Fruit fly (Drosophila melanogaster) whole organism, embryonic: ENCODE results near the gene Sgt1.
A peak's percentile ranks its signal among the peaks of the same experiment; 100 is the strongest.

Experiments used
- Aef1 ChIP-seq: fragments of 200-800 bp; sonication (Bioruptor generic); IDR thresholded peaks from 3 replicates; pipeline ENCODE4 v1.3.6; 2022; ENCODE audit warnings: missing biosample characterization, missing genetic modification characterization
- CG10147 ChIP-seq: fragments of 200-800 bp; sonication (Bioruptor generic); optimal IDR thresholded peaks from 2 replicates; lab custom pipeline; 2019; ENCODE audit warnings: missing biosample characterization, mild to moderate bottlenecking, missing genetic modification characterization, moderate library complexity
- CG10366 ChIP-seq: fragments of 200-800 bp; sonication (Bioruptor generic); IDR thresholded peaks from 2 replicates; pipeline ENCODE4 v1.3.6; 2022; ENCODE audit warnings: missing biosample characterization, missing genetic modification characterization
- CG10462 ChIP-seq: fragments of 200-800 bp; sonication (Bioruptor generic); optimal IDR thresholded peaks from 2 replicates; lab custom pipeline; 2016; ENCODE audit warnings: missing biosample characterization, missing genetic modification characterization
- CG11093 ChIP-seq: fragments of 200-800 bp; sonication (Bioruptor generic); IDR thresholded peaks from 3 replicates; pipeline ENCODE4 v1.3.6; 2022; ENCODE audit warnings: missing biosample characterization, missing genetic modification characterization
- CG11247 ChIP-seq: fragments of 200-800 bp; sonication (Bioruptor generic); IDR thresholded peaks from 2 replicates; pipeline ENCODE4 v1.3.6; 2022; ENCODE audit warnings: missing biosample characterization, missing genetic modification characterization
- CG14050 ChIP-seq: fragments of 200-800 bp; sonication (Bioruptor generic); IDR thresholded peaks from 3 replicates; pipeline ENCODE4 v1.3.6; 2022; ENCODE audit warnings: missing biosample characterization, missing genetic modification characterization
- CG18619 ChIP-seq: fragments of 200-800 bp; sonication (Bioruptor generic); optimal IDR thresholded peaks from 3 replicates; lab custom pipeline; 2017; ENCODE audit warnings: missing biosample characterization, mild to moderate bottlenecking, missing genetic modification characterization
- CG31224 ChIP-seq: fragments of 200-800 bp; sonication (Bioruptor generic); IDR thresholded peaks from 2 replicates; pipeline ENCODE4 v1.3.6; 2022; ENCODE audit warnings: missing biosample characterization, missing genetic modification characterization
- CG32772 ChIP-seq: fragments of 200-800 bp; sonication (Bioruptor generic); IDR thresholded peaks from 2 replicates; pipeline ENCODE4 v1.3.6; 2022; ENCODE audit warnings: missing biosample characterization, missing genetic modification characterization
- CG33557 ChIP-seq: fragments of 200-800 bp; sonication (Bioruptor generic); optimal IDR thresholded peaks from 2 replicates; lab custom pipeline; 2019; ENCODE audit warnings: missing biosample characterization, mild to moderate bottlenecking, missing genetic modification characterization, moderate library complexity
- CG34376 ChIP-seq: fragments of 200-800 bp; sonication (Bioruptor generic); optimal IDR thresholded peaks from 2 replicates; lab custom pipeline; 2018; ENCODE audit warnings: missing biosample characterization, mild to moderate bottlenecking, missing genetic modification characterization
- CG3995 ChIP-seq: fragments of 200-800 bp; sonication (Bioruptor generic); optimal IDR thresholded peaks from 3 replicates; lab custom pipeline; 2016; ENCODE audit warnings: missing biosample characterization, missing genetic modification characterization
- CG42726 ChIP-seq: fragments of 200-800 bp; sonication (Bioruptor generic); IDR thresholded peaks from 2 replicates; pipeline ENCODE4 v1.3.6; 2022; ENCODE audit warnings: missing biosample characterization, missing genetic modification characterization; ENCODE audit not compliant: partially characterized antibody
- CG5953 ChIP-seq: fragments of 200-800 bp; sonication (Bioruptor generic); IDR thresholded peaks from 2 replicates; pipeline ENCODE4 v1.3.6; 2022; ENCODE audit warnings: missing biosample characterization, missing genetic modification characterization
- CG6654 ChIP-seq: fragments of 200-800 bp; sonication (Bioruptor generic); optimal IDR thresholded peaks from 2 replicates; lab custom pipeline; 2017; ENCODE audit warnings: missing biosample characterization, mild to moderate bottlenecking, missing genetic modification characterization
- CG7271 ChIP-seq: fragments of 200-800 bp; sonication (Bioruptor generic); optimal IDR thresholded peaks from 2 replicates; lab custom pipeline; 2018; ENCODE audit warnings: missing biosample characterization, mild to moderate bottlenecking, missing genetic modification characterization, moderate library complexity
- CG7556 ChIP-seq: fragments of 200-800 bp; sonication (Bioruptor generic); optimal IDR thresholded peaks from 2 replicates; lab custom pipeline; 2017; ENCODE audit warnings: missing biosample characterization, mild to moderate bottlenecking, missing genetic modification characterization
- CG8359 ChIP-seq: fragments of 200-800 bp; sonication (Bioruptor generic); optimal IDR thresholded peaks from 2 replicates; lab custom pipeline; 2017; ENCODE audit warnings: missing biosample characterization, mild to moderate bottlenecking, missing genetic modification characterization, borderline replicate concordance
- CG8388 ChIP-seq: fragments of 200-800 bp; sonication (Bioruptor generic); optimal IDR thresholded peaks from 2 replicates; lab custom pipeline; 2019; ENCODE audit warnings: missing biosample characterization, mild to moderate bottlenecking, missing genetic modification characterization, moderate library complexity
- CG9727 ChIP-seq: fragments of 200-800 bp; sonication (Bioruptor generic); optimal IDR thresholded peaks from 3 replicates; lab custom pipeline; 2017; ENCODE audit warnings: missing biosample characterization, mild to moderate bottlenecking, missing genetic modification characterization
- Dip3 ChIP-seq: fragments of 200-800 bp; sonication (Bioruptor generic); optimal IDR thresholded peaks from 3 replicates; lab custom pipeline; 2016; ENCODE audit warnings: missing biosample characterization, missing genetic modification characterization
- Drgx ChIP-seq: fragments of 200-800 bp; sonication (Bioruptor generic); IDR thresholded peaks from 2 replicates; pipeline ENCODE4 v1.3.6; 2022; ENCODE audit warnings: missing biosample characterization, missing genetic modification characterization
- E2f2 ChIP-seq: fragments of 200-800 bp; sonication (Bioruptor generic); IDR thresholded peaks from 2 replicates; pipeline ENCODE4 v1.3.6; 2022; ENCODE audit warnings: missing biosample characterization, missing genetic modification characterization
- Hmr ChIP-seq: fragments of 200-800 bp; sonication (Bioruptor generic); optimal IDR thresholded peaks from 3 replicates; lab custom pipeline; 2017; ENCODE audit warnings: mild to moderate bottlenecking, missing biosample characterization, missing genetic modification reagents, missing genetic modification characterization
- Hr39 ChIP-seq: fragments of >200 bp; optimal IDR thresholded peaks from 2 replicates; lab custom pipeline; 2017
- Jarid2 ChIP-seq: fragments of 200-800 bp; sonication (Bioruptor generic); optimal IDR thresholded peaks from 3 replicates; lab custom pipeline; 2017; ENCODE audit warnings: mild to moderate bottlenecking, missing biosample characterization, missing genetic modification reagents, missing genetic modification characterization
- Lpt ChIP-seq: fragments of >200 bp; optimal IDR thresholded peaks from 2 replicates; lab custom pipeline; 2018; ENCODE audit warnings: missing biosample characterization, missing genetic modification characterization
- Mes4 ChIP-seq: fragments of 200-800 bp; sonication (Bioruptor generic); optimal IDR thresholded peaks from 2 replicates; lab custom pipeline; 2016; ENCODE audit warnings: missing biosample characterization, missing genetic modification characterization
- Mrtf ChIP-seq: fragments of 200-800 bp; sonication (Bioruptor generic); IDR thresholded peaks from 3 replicates; pipeline ENCODE4 v1.3.6; 2022; ENCODE audit warnings: missing biosample characterization, missing genetic modification characterization
- Stat92E ChIP-seq, 3 experiments: fragments of >200 bp in 2 of 3; fragments of 200-800 bp in 1 of 3; sonication (Bioruptor generic) in 1 of 3; optimal IDR thresholded peaks; 2 replicates each; lab custom pipeline; 2017 to 2019; ENCODE audit warnings: missing biosample characterization in 3 of 3, missing genetic modification characterization in 3 of 3, mild to moderate bottlenecking in 1 of 3, moderate library complexity in 1 of 3
- TFAM ChIP-seq: fragments of 200-800 bp; sonication (Bioruptor generic); optimal IDR thresholded peaks from 2 replicates; lab custom pipeline; 2017; ENCODE audit warnings: missing biosample characterization, missing genetic modification characterization, inconsistent platforms
- bowl ChIP-seq: fragments of 200-800 bp; sonication (Bioruptor generic); IDR thresholded peaks from 2 replicates; pipeline ENCODE4 v1.3.6; 2022; ENCODE audit warnings: missing biosample characterization, missing genetic modification characterization
- cad ChIP-seq: fragments of >200 bp; optimal IDR thresholded peaks from 2 replicates; lab custom pipeline; 2017; ENCODE audit warnings: missing biosample characterization, missing genetic modification characterization
- cas ChIP-seq: fragments of 200-800 bp; sonication (Bioruptor generic); IDR thresholded peaks from 2 replicates; pipeline ENCODE4 v1.3.6; 2022; ENCODE audit warnings: missing biosample characterization, missing genetic modification characterization
- chif ChIP-seq, 2 experiments: fragments of 200-800 bp; sonication (Bioruptor generic); optimal IDR thresholded peaks; 3 replicates each; lab custom pipeline; 2016; ENCODE audit warnings: missing biosample characterization in 2 of 2, missing genetic modification characterization in 2 of 2
- dan ChIP-seq: fragments of 200-800 bp; sonication (Bioruptor generic); IDR thresholded peaks from 2 replicates; pipeline ENCODE4 v1.3.6; 2022; ENCODE audit warnings: missing biosample characterization, missing genetic modification characterization
- dpn ChIP-seq, 2 experiments: fragments of 200-800 bp; sonication (Bioruptor generic); optimal IDR thresholded peaks; 3 replicates each; lab custom pipeline; 2016; ENCODE audit warnings: missing biosample characterization in 2 of 2, missing genetic modification characterization in 2 of 2
- gt ChIP-seq: fragments of 200-800 bp; sonication (Bioruptor generic); IDR thresholded peaks from 2 replicates; pipeline ENCODE4 v1.3.6; 2022; ENCODE audit warnings: missing biosample characterization, missing genetic modification characterization
- kah ChIP-seq: fragments of 200-800 bp; sonication (Bioruptor generic); optimal IDR thresholded peaks from 2 replicates; lab custom pipeline; 2018; ENCODE audit warnings: missing biosample characterization, mild to moderate bottlenecking, missing genetic modification characterization
- lov ChIP-seq, 2 experiments: fragments of 200-800 bp in 1 of 2; fragments of >200 bp in 1 of 2; sonication (Bioruptor generic) in 1 of 2; IDR thresholded peaks in 1 of 2; optimal IDR thresholded peaks in 1 of 2; 2 replicates in 1 of 2; 3 replicates in 1 of 2; pipeline versions ENCODE4 v1.3.6 to Lab custom; 2017 to 2022; ENCODE audit warnings: missing biosample characterization in 1 of 2, missing genetic modification characterization in 1 of 2
- phol ChIP-seq: fragments of 200-800 bp; sonication (Bioruptor generic); optimal IDR thresholded peaks from 3 replicates; lab custom pipeline; 2018; ENCODE audit warnings: missing biosample characterization, mild to moderate bottlenecking, missing genetic modification characterization, moderate library complexity
- sd ChIP-seq: fragments of 200-800 bp; sonication (Bioruptor generic); optimal IDR thresholded peaks from 3 replicates; lab custom pipeline; 2018; ENCODE audit warnings: missing biosample characterization, mild to moderate bottlenecking, missing genetic modification characterization, moderate library complexity
- sens ChIP-seq: fragments of 200-800 bp; sonication (Bioruptor generic); peaks from one replicate; lab custom pipeline; 2016; ENCODE audit warnings: missing biosample characterization, missing genetic modification characterization
- seq ChIP-seq: fragments of 200-800 bp; sonication (Bioruptor generic); IDR thresholded peaks from 2 replicates; pipeline ENCODE4 v1.3.6; 2022; ENCODE audit warnings: missing biosample characterization, missing genetic modification characterization
- tap ChIP-seq: fragments of 200-800 bp; optimal IDR thresholded peaks from 3 replicates; lab custom pipeline; 2019; ENCODE audit warnings: missing biosample characterization, mild to moderate bottlenecking, missing genetic modification characterization, moderate library complexity
- tgo ChIP-seq: fragments of 200-800 bp; sonication (Bioruptor generic); IDR thresholded peaks from 3 replicates; pipeline ENCODE4 v1.3.6; 2022; ENCODE audit warnings: missing biosample characterization, missing genetic modification characterization
- tna ChIP-seq: fragments of 200-800 bp; sonication (Bioruptor generic); IDR thresholded peaks from 2 replicates; pipeline ENCODE4 v1.3.6; 2022; ENCODE audit warnings: missing biosample characterization, missing genetic modification characterization; ENCODE audit not compliant: partially characterized antibody
- trh ChIP-seq: fragments of 200-800 bp; sonication (Bioruptor generic); optimal IDR thresholded peaks from 2 replicates; lab custom pipeline; 2016; ENCODE audit warnings: missing biosample characterization, missing genetic modification characterization
- tup ChIP-seq: fragments of 200-800 bp; sonication (Bioruptor generic); optimal IDR thresholded peaks from 2 replicates; lab custom pipeline; 2016; ENCODE audit warnings: missing biosample characterization, mild to moderate bottlenecking, missing genetic modification characterization, moderate library complexity
- unpg ChIP-seq: fragments of 200-800 bp; sonication (Bioruptor generic); optimal IDR thresholded peaks from 3 replicates; lab custom pipeline; 2018; ENCODE audit warnings: missing biosample characterization, mild to moderate bottlenecking, missing genetic modification characterization, moderate library complexity

The Sgt1 gene

dm6 chr3R:8340675-8341275 is 35.7 kb upstream of the Sgt1 start, which contains the start of the genes COX7A and Arl2 (continued):
- TF ChIP-seq seq (GFP tag; lab: Robert Waterston, UW) (no peak), CG3995 (GFP tag; lab: Kevin White, UChicago) (peak; percentile 18), sd (no peak), Mrtf (GFP tag; lab: Robert Waterston, UW) (no peak), Stat92E (GFP tag; optimal IDR thresholded peaks at IDR 0.05; lab: Kevin White, UChicago) (no peak), Jarid2 (no peak), CG10366 (GFP tag; lab: Robert Waterston, UW) (no peak), tap (tag; lab: Kevin White, UChicago) (no peak), CG31224 (no peak), Mes4 (GFP tag; lab: Kevin White, UChicago) (no peak), CG42726 (GFP tag; lab: Robert Waterston, UW) (peak; percentile 87; the same call in 1 of the 2 replicates), tup (GFP tag; lab: Kevin White, UChicago) (no peak), bowl (GFP tag; lab: Robert Waterston, UW) (no peak), CG7271 (no peak), trh (GFP tag; lab: Kevin White, UChicago) (no peak), CG8388 (GFP tag; lab: Kevin White, UChicago) (no peak), CG32772 (GFP tag; lab: Robert Waterston, UW) (no peak), CG33557 (no peak), CG7556 (GFP tag; lab: Kevin White, UChicago) (no peak), dan (GFP tag; lab: Robert Waterston, UW) (no peak), CG18619 (GFP tag; lab: Kevin White, UChicago) (no peak), phol (tag; lab: Kevin White, UChicago) (peak; percentile 27), gt (GFP tag; lab: Robert Waterston, UW) (no peak), unpg (GFP tag; lab: Kevin White, UChicago) (no peak), lov (optimal IDR thresholded peaks at IDR 0.05; lab: Kevin White, UChicago) (no peak), lov (GFP tag; IDR thresholded peaks at IDR 0.05; lab: Robert Waterston, UW) (no peak), TFAM (no peak), CG10147 (GFP tag; lab: Kevin White, UChicago) (peak; percentile 27), CG6654 (no peak), Lpt (GFP tag; lab: Kevin White, UChicago) (no peak), Hr39 (lab: Kevin White, UChicago) (no peak), sens (GFP tag; lab: Kevin White, UChicago) (peak; percentile 68), CG34376 (GFP tag; lab: Kevin White, UChicago) (no peak), dpn (GFP tag; optimal IDR thresholded peaks at IDR 0.05; lab: Kevin White, UChicago) (no peak), kah (no peak), CG11247 (GFP tag; lab: Robert Waterston, UW) (no peak), CG10462 (GFP tag; lab: Kevin White, UChicago) (no peak), CG9727 (GFP tag; lab: Kevin White, UChicago) (no peak), CG8359 (GFP tag; lab: Kevin White, UChicago) (no peak), cas (GFP tag; lab: Robert Waterston, UW) (no peak), Hmr (no peak), Dip3 (GFP tag; lab: Kevin White, UChicago) (no peak), CG11093 (GFP tag; lab: Robert Waterston, UW) (no peak), Drgx (GFP tag; lab: Robert Waterston, UW) (no peak), CG5953 (GFP tag; lab: Robert Waterston, UW) (no peak), CG14050 (GFP tag; lab: Robert Waterston, UW) (no peak), tgo (no peak), Aef1 (GFP tag; lab: Robert Waterston, UW) (no peak), chif (GFP tag; optimal IDR thresholded peaks at IDR 0.05; lab: Kevin White, UChicago) (no peak), cad (GFP tag; lab: Kevin White, UChicago) (no peak), tna (GFP tag; lab: Robert Waterston, UW) (peak; percentile 91), E2f2 (GFP tag; lab: Robert Waterston, UW) (peak; percentile 56)
